Worm (Caenorhabditis elegans) whole organism, L1 larva: ENCODE measurements around the gene arc-1.

Experiments used
- C34B4.2 ChIP-seq: sonication (generic microtip); optimal IDR thresholded peaks from 2 replicates; lab custom pipeline; 2017; ENCODE audit warnings: mild to moderate bottlenecking, missing genetic modification characterization, missing compliant biosample characterization
- alr-1 ChIP-seq: fragments of 200-800 bp; sonication (Bioruptor generic); optimal IDR thresholded peaks from 2 replicates; lab custom pipeline; 2018; ENCODE audit warnings: borderline replicate concordance, mild to moderate bottlenecking, missing genetic modification characterization, missing compliant biosample characterization
- blmp-1 ChIP-seq: fragments of 150-350 bp; optimal IDR thresholded peaks from 2 replicates; lab custom pipeline; 2014; ENCODE audit warnings: missing biosample characterization, missing genetic modification characterization
- ceh-63 ChIP-seq: fragments of 200-800 bp; sonication (Bioruptor generic); optimal IDR thresholded peaks from 2 replicates; lab custom pipeline; 2018; ENCODE audit warnings: mild to moderate bottlenecking, missing genetic modification characterization, missing compliant biosample characterization
- ceh-82 ChIP-seq, 3 experiments: fragments of 150-350 bp in 1 of 3; sonication (generic microtip) in 2 of 3; optimal IDR thresholded peaks; 2 replicates each; lab custom pipeline; 2014 to 2017; ENCODE audit warnings: missing biosample characterization in 3 of 3, missing genetic modification characterization in 3 of 3
- ceh-88 ChIP-seq: fragments of 200-800 bp; sonication (Bioruptor generic); IDR thresholded peaks from 2 replicates; pipeline ENCODE4 v1.3.6; 2022; ENCODE audit warnings: missing genetic modification characterization, missing compliant biosample characterization
- ceh-90 ChIP-seq: sonication (generic microtip); optimal IDR thresholded peaks from 2 replicates; lab custom pipeline; 2016; ENCODE audit warnings: missing genetic modification characterization, missing compliant biosample characterization
- elt-2 ChIP-seq: sonication (generic microtip); optimal IDR thresholded peaks from 2 replicates; lab custom pipeline; 2016; ENCODE audit warnings: missing genetic modification characterization, mild to moderate bottlenecking, inconsistent platforms, missing compliant biosample characterization, missing genetic modification reagents
- elt-3 ChIP-seq, 6 experiments: fragments of 150-350 bp in 1 of 6; sonication (generic microtip); optimal IDR thresholded peaks; 2 replicates each; lab custom pipeline; 2017 to 2018; ENCODE audit warnings: missing biosample characterization in 6 of 6, missing genetic modification characterization in 6 of 6, inconsistent platforms in 1 of 6
- ets-5 ChIP-seq: fragments of 200-800 bp; sonication (Bioruptor generic); IDR thresholded peaks from 2 replicates; pipeline ENCODE4 v1.3.6; 2022; ENCODE audit warnings: missing genetic modification characterization, missing compliant biosample characterization
- fkh-10 ChIP-seq: sonication (generic microtip); optimal IDR thresholded peaks from 2 replicates; lab custom pipeline; 2017; ENCODE audit warnings: missing biosample characterization, missing genetic modification reagents, missing genetic modification characterization
- fkh-4 ChIP-seq: sonication (generic microtip); optimal IDR thresholded peaks from 2 replicates; lab custom pipeline; 2016; ENCODE audit warnings: missing compliant biosample characterization, missing genetic modification characterization, borderline replicate concordance
- fkh-8 ChIP-seq: sonication (generic microtip); optimal IDR thresholded peaks from 2 replicates; lab custom pipeline; 2016; ENCODE audit warnings: mild to moderate bottlenecking, missing genetic modification characterization, missing compliant biosample characterization
- hpl-2 ChIP-seq: fragments of 150-350 bp; optimal IDR thresholded peaks from 2 replicates; lab custom pipeline; 2014; ENCODE audit warnings: missing biosample characterization, missing genetic modification reagents, missing genetic modification characterization
- isw-1 ChIP-seq: fragments of 200-800 bp; sonication (Bioruptor generic); IDR thresholded peaks from 2 replicates; pipeline ENCODE4 v1.3.6; 2022; ENCODE audit warnings: missing genetic modification characterization, missing compliant biosample characterization
- lin-14 ChIP-seq: fragments of 200-800 bp; sonication (Bioruptor generic); optimal IDR thresholded peaks from 2 replicates; lab custom pipeline; 2018; ENCODE audit warnings: mild to moderate bottlenecking, missing genetic modification characterization, moderate library complexity, missing compliant biosample characterization
- lin-15B ChIP-seq: fragments of 150-350 bp; sonication (generic microtip); optimal IDR thresholded peaks from 3 replicates; lab custom pipeline; 2014; ENCODE audit warnings: missing biosample characterization, missing genetic modification characterization
- lir-3 ChIP-seq: sonication (generic microtip); optimal IDR thresholded peaks from 2 replicates; lab custom pipeline; 2016; ENCODE audit warnings: mild to moderate bottlenecking, missing genetic modification characterization, moderate library complexity, missing compliant biosample characterization; ENCODE audit not compliant: poor library complexity
- lsy-2 ChIP-seq, 2 experiments: fragments of 150-350 bp; optimal IDR thresholded peaks; 2 replicates each; lab custom pipeline; 2014; ENCODE audit warnings: missing biosample characterization in 2 of 2, missing genetic modification characterization in 2 of 2
- mdl-1 ChIP-seq, 2 experiments: fragments of 150-350 bp; optimal IDR thresholded peaks; 2 replicates each; lab custom pipeline; 2014 to 2017; ENCODE audit warnings: missing biosample characterization in 2 of 2, missing genetic modification characterization in 2 of 2, inconsistent platforms in 1 of 2
- nhr-11 ChIP-seq: fragments of 150-350 bp; optimal IDR thresholded peaks from 2 replicates; lab custom pipeline; 2014; ENCODE audit warnings: missing biosample characterization, missing genetic modification characterization
- nhr-20 ChIP-seq: sonication (generic microtip); optimal IDR thresholded peaks from 2 replicates; lab custom pipeline; 2016; ENCODE audit warnings: mild to moderate bottlenecking, missing genetic modification characterization, missing compliant biosample characterization
- nhr-28 ChIP-seq: fragments of 150-350 bp; optimal IDR thresholded peaks from 2 replicates; lab custom pipeline; 2014; ENCODE audit warnings: missing biosample characterization, missing genetic modification characterization
- nhr-71 ChIP-seq: sonication (generic microtip); optimal IDR thresholded peaks from 2 replicates; lab custom pipeline; 2016; ENCODE audit warnings: mild to moderate bottlenecking, missing genetic modification characterization, moderate library complexity, missing compliant biosample characterization
- nhr-76 ChIP-seq: sonication (generic microtip); optimal IDR thresholded peaks from 2 replicates; lab custom pipeline; 2017; ENCODE audit warnings: missing biosample characterization, missing genetic modification characterization
- nhr-85 ChIP-seq: sonication (generic microtip); peaks from one replicate; lab custom pipeline; 2016; ENCODE audit warnings: missing genetic modification characterization, inconsistent platforms, missing compliant biosample characterization
- nhr-90 ChIP-seq: sonication (generic microtip); optimal IDR thresholded peaks from 2 replicates; lab custom pipeline; 2016; ENCODE audit warnings: mild to moderate bottlenecking, missing genetic modification characterization, missing compliant biosample characterization; ENCODE audit not compliant: poor library complexity
- pqm-1 ChIP-seq: sonication (generic microtip); optimal IDR thresholded peaks from 3 replicates; lab custom pipeline; 2017; ENCODE audit warnings: missing biosample characterization, missing genetic modification characterization
- sptf-1 ChIP-seq: fragments of 150-350 bp; optimal IDR thresholded peaks from 2 replicates; lab custom pipeline; 2014; ENCODE audit warnings: missing biosample characterization, missing genetic modification characterization
- sup-37 ChIP-seq: fragments of 200-800 bp; sonication (Bioruptor generic); optimal IDR thresholded peaks from 2 replicates; lab custom pipeline; 2018; ENCODE audit warnings: mild to moderate bottlenecking, missing genetic modification characterization, missing compliant biosample characterization
- swsn-7 ChIP-seq: sonication (generic microtip); optimal IDR thresholded peaks from 2 replicates; lab custom pipeline; 2016; ENCODE audit warnings: missing genetic modification characterization, missing compliant biosample characterization
- tbx-2 ChIP-seq: sonication (generic microtip); optimal IDR thresholded peaks from 2 replicates; lab custom pipeline; 2016; ENCODE audit warnings: missing genetic modification characterization, missing compliant biosample characterization
- unc-62 ChIP-seq: fragments of 150-350 bp; optimal IDR thresholded peaks from 2 replicates; lab custom pipeline; 2014; ENCODE audit warnings: missing biosample characterization, missing genetic modification reagents, missing genetic modification characterization
- vab-15 ChIP-seq: sonication (generic microtip); optimal IDR thresholded peaks from 2 replicates; lab custom pipeline; 2017; ENCODE audit warnings: missing genotype, mild to moderate bottlenecking, missing genetic modification characterization, missing compliant biosample characterization
- xbp-1 ChIP-seq: sonication (generic microtip); optimal IDR thresholded peaks from 2 replicates; lab custom pipeline; 2016; ENCODE audit warnings: missing genetic modification characterization, missing compliant biosample characterization
- zip-4 ChIP-seq: fragments of 200-800 bp; sonication (Bioruptor generic); optimal IDR thresholded peaks from 2 replicates; lab custom pipeline; 2018; ENCODE audit warnings: mild to moderate bottlenecking, missing genetic modification characterization, moderate library complexity, missing compliant biosample characterization

arc-1 gene

ce11 chrII:9658915-9659314 lies 15.9 kb upstream of the arc-1 start, which contains the start of gene ZK1320.2:
TSS of gene ZK1320.2 (minus strand) at chrII:9659002.
- TF ChIP-seq elt-2 (peak; percentile 26), vab-15 (tag; lab: Kevin White, UChicago) (no peak)

ce11 chrII:9660379-9660778 lies 14.4 kb upstream of the arc-1 start, which contains the start of gene ZK1320.3:
TSS of gene ZK1320.3 (minus strand) at chrII:9660419.
- TF ChIP-seq nhr-90 (tag; lab: Kevin White, UChicago), result no peak
- no peak for TF ChIP-seq C34B4.2 (tag; lab: Kevin White, UChicago)
- TF ChIP-seq lin-14 (GFP tag; lab: Kevin White, UChicago), result no peak

ce11 chrII:9662160-9662559 lies 12.6 kb upstream of the arc-1 start:
- TF ChIP-seq isw-1 (GFP tag; lab: Robert Waterston, UW) (no peak), ceh-90 (tag; lab: Kevin White, UChicago) (no peak)

ce11 chrII:9662797-9663196 lies 12.0 kb upstream of the arc-1 start, which contains the start of gene cyp-13A10:
TSS of gene cyp-13A10 (minus strand) at chrII:9662884.
- TF ChIP-seq ceh-90 (tag; lab: Kevin White, UChicago) (no peak), tbx-2 (no peak), nhr-28 (tag; lab: Kevin White, UChicago) (no peak), fkh-4 (tag; lab: Kevin White, UChicago) (no peak), ceh-63 (GFP tag; lab: Kevin White, UChicago) (no peak), fkh-10 (no peak), nhr-76 (tag; lab: Kevin White, UChicago) (no peak), xbp-1 (tag; lab: Kevin White, UChicago) (no peak), nhr-71 (tag; lab: Kevin White, UChicago) (peak; percentile 18), nhr-20 (tag; lab: Kevin White, UChicago) (peak; percentile 47), mdl-1 (tag; optimal IDR thresholded peaks at IDR 0.05; lab: Kevin White, UChicago) (no peak), ceh-88 (no peak), unc-62 (GFP tag; lab: Kevin White, UChicago) (no peak), sptf-1 (tag; lab: Kevin White, UChicago) (no peak), lir-3 (tag; lab: Kevin White, UChicago) (no peak), lin-14 (GFP tag; lab: Kevin White, UChicago) (peak; percentile 10), alr-1 (tag; lab: Kevin White, UChicago) (no peak), blmp-1 (tag; lab: Kevin White, UChicago) (peak; percentile 26), sup-37 (GFP tag; lab: Kevin White, UChicago) (no peak), ets-5 (no peak), pqm-1 (no peak), hpl-2 (GFP tag; lab: Kevin White, UChicago) (no peak), nhr-11 (tag; lab: Kevin White, UChicago) (no peak), elt-2 (no peak), fkh-8 (tag; lab: Kevin White, UChicago) (no peak), lin-15B (tag; lab: Kevin White, UChicago) (no peak), nhr-85 (tag; lab: Kevin White, UChicago) (peak; percentile 66), ceh-82 (tag; optimal IDR thresholded peaks at IDR 0.05; lab: Kevin White, UChicago) (no peak), lsy-2 (tag; optimal IDR thresholded peaks at IDR 0.05; lab: Kevin White, UChicago) (no peak), elt-3 (tag; optimal IDR thresholded peaks at IDR 0.05; lab: Kevin White, UChicago) (peak in 1 of 6 experiments; percentile 38), nhr-90 (tag; lab: Kevin White, UChicago) (no peak), swsn-7 (tag; lab: Kevin White, UChicago) (no peak), zip-4 (GFP tag; lab: Kevin White, UChicago) (no peak)
- TF ChIP-seq, all 84 proteins: peak for 6
